Worm (Caenorhabditis elegans) whole organism, young adult: ENCODE results near the gene ipla-6.

ENCODE experiments used
- T07F8.4 ChIP-seq: sonication (generic microtip); optimal IDR thresholded peaks from 2 replicates; lab custom pipeline; 2016; ENCODE audit warnings: mild to moderate bottlenecking, missing genetic modification characterization, moderate library complexity, missing compliant biosample characterization
- dpff-1 ChIP-seq: sonication (generic microtip); optimal IDR thresholded peaks from 2 replicates; lab custom pipeline; 2017; ENCODE audit warnings: mild to moderate bottlenecking, missing genetic modification characterization, missing compliant biosample characterization
- fkh-3 ChIP-seq: sonication (generic microtip); optimal IDR thresholded peaks from 2 replicates; lab custom pipeline; 2016; ENCODE audit warnings: mild to moderate bottlenecking, missing genetic modification characterization, missing compliant biosample characterization
- nfya-1 ChIP-seq: sonication (generic microtip); optimal IDR thresholded peaks from 2 replicates; lab custom pipeline; 2017; ENCODE audit warnings: antibody characterized with exemption, missing compliant biosample characterization, missing genetic modification characterization, borderline replicate concordance; ENCODE audit not compliant: insufficient read depth
- sea-2 ChIP-seq: fragments of 200-800 bp; sonication (Bioruptor generic); IDR thresholded peaks from 2 replicates; pipeline ENCODE4 v1.3.6; 2022; ENCODE audit warnings: missing genetic modification characterization, missing compliant biosample characterization

DNA sequence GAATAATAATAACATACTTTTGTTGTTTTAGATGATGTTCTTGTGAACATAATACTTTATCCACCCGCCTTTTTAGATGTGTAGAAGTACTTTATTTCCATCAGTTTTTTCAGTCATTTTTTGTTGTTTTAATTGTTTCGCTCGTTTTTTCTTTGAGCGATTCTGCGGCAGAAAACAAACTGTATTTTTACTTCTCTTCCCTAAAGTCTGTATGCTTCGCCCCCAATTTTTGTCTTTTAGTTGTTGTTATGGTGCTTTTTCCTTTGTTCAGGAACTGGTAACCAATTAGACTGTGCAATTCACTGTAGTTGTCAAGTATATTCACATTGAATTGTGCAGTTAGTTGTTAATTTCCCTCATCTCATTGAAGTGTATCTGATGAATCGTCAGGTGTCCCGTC lies 11.7 kb upstream of the ipla-6 start:
- TF ChIP-seq T07F8.4 (tag; lab: Kevin White, UChicago) (no peak), sea-2 (GFP tag; lab: Robert Waterston, UW) (no peak), fkh-3 (tag; lab: Kevin White, UChicago) (no peak), dpff-1 (tag; lab: Kevin White, UChicago) (no peak), nfya-1 (tag; lab: Kevin White, UChicago) (no peak)
